Worm (Caenorhabditis elegans) whole organism, young adult: ENCODE measurements around the gene ZC13.2.

ENCODE experiments used
- ama-1 ChIP-seq, 3 experiments: fragments of 150-350 bp in 1 of 3; sonication (generic microtip) in 2 of 3; optimal IDR thresholded peaks; 2 replicates each; lab custom pipeline; 2014 to 2018; ENCODE audit warnings: missing biosample characterization in 2 of 3, missing genetic modification characterization in 2 of 3, missing genetic modification reagents in 2 of 3
- nhr-90 ChIP-seq: sonication (generic microtip); optimal IDR thresholded peaks from 2 replicates; lab custom pipeline; 2016; ENCODE audit warnings: missing genotype, mild to moderate bottlenecking, missing genetic modification characterization, missing compliant biosample characterization
- sdz-38 ChIP-seq: sonication (generic microtip); optimal IDR thresholded peaks from 2 replicates; lab custom pipeline; 2016; ENCODE audit warnings: missing genotype, missing genetic modification characterization, missing compliant biosample characterization
- sptf-2 ChIP-seq: fragments of 200-800 bp; sonication (Bioruptor generic); optimal IDR thresholded peaks from 2 replicates; lab custom pipeline; 2018; ENCODE audit warnings: mild to moderate bottlenecking, missing genetic modification characterization, missing compliant biosample characterization
- ztf-3 ChIP-seq: fragments of 200-800 bp; sonication (Bioruptor generic); optimal IDR thresholded peaks from 2 replicates; lab custom pipeline; 2018; ENCODE audit warnings: mild to moderate bottlenecking, missing genetic modification characterization, missing compliant biosample characterization

DNA sequence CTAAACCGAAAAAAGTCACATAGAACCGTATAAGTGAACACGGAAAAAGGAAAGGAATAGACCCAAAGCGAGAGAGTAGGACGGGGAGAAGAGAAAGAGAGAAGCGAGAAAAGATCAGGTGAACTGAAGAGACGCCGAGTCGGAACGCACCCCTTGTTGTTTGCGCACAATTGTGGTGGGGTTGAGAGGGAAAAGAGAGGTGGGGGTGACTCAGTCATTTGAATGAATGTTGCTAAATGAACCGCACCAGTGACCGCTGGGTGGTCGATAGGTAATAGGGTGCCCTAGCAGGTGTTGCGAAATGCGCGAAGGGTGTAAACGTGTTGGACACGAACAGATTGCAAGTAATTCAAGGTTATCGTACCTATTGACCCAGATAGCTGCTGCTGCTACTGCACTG is 9.4 kb upstream of the ZC13.2 start, which contains the start of gene lgl-1:
- TF ChIP-seq sdz-38 (no peak), ama-1 (optimal IDR thresholded peaks at IDR 0.05; lab: Kevin White, UChicago) (no peak), ama-1 (GFP tag; optimal IDR thresholded peaks at IDR 0.05; lab: Kevin White, UChicago) (no peak), ztf-3 (no peak), nhr-90 (no peak), sptf-2 (no peak)
